Worm (Caenorhabditis elegans) whole organism, L4 larva: ENCODE results near the gene gst-8.

Experiments
- dmd-6 ChIP-seq: fragments of 200-800 bp; sonication (Bioruptor generic); IDR thresholded peaks from 2 replicates; pipeline ENCODE4 v1.3.6; 2022; ENCODE audit warnings: missing genetic modification reagents, missing genetic modification characterization, missing compliant biosample characterization
- dpl-1 ChIP-seq: fragments of 150-350 bp; optimal IDR thresholded peaks from 2 replicates; lab custom pipeline; 2014; ENCODE audit warnings: missing biosample characterization, missing genetic modification reagents, missing genetic modification characterization
- egl-27 ChIP-seq: sonication (generic microtip); optimal IDR thresholded peaks from 3 replicates; lab custom pipeline; 2017; ENCODE audit warnings: missing biosample characterization, missing genetic modification reagents, missing genetic modification characterization
- fkh-10 ChIP-seq: fragments of 150-350 bp; optimal IDR thresholded peaks from 2 replicates; lab custom pipeline; 2014; ENCODE audit warnings: missing biosample characterization, missing genetic modification reagents, missing genetic modification characterization
- fos-1 ChIP-seq: fragments of 150-350 bp; optimal IDR thresholded peaks from 2 replicates; lab custom pipeline; 2014; ENCODE audit warnings: missing biosample characterization, missing genetic modification characterization
- hmg-1.1 ChIP-seq: fragments of 200-800 bp; sonication (Bioruptor generic); IDR thresholded peaks from 2 replicates; pipeline ENCODE4 v1.3.6; 2022; ENCODE audit warnings: missing genetic modification reagents, missing genetic modification characterization, missing compliant biosample characterization
- lim-7 ChIP-seq: fragments of 200-800 bp; sonication (Bioruptor generic); IDR thresholded peaks from 2 replicates; pipeline ENCODE4 v1.3.6; 2022; ENCODE audit warnings: missing genetic modification characterization, missing compliant biosample characterization
- lir-3 ChIP-seq: sonication (generic microtip); optimal IDR thresholded peaks from 2 replicates; lab custom pipeline; 2016; ENCODE audit warnings: mild to moderate bottlenecking, missing genetic modification characterization, missing compliant biosample characterization
- lsy-2 ChIP-seq, 2 experiments: fragments of 150-350 bp in 1 of 2; sonication (generic microtip) in 1 of 2; optimal IDR thresholded peaks; 2 replicates each; lab custom pipeline; 2014 to 2017; ENCODE audit warnings: missing biosample characterization in 2 of 2, missing genetic modification characterization in 2 of 2
- nhr-11 ChIP-seq: fragments of 150-350 bp; optimal IDR thresholded peaks from 2 replicates; lab custom pipeline; 2014; ENCODE audit warnings: missing biosample characterization, missing genetic modification characterization
- nhr-237 ChIP-seq: sonication (generic microtip); optimal IDR thresholded peaks from 2 replicates; lab custom pipeline; 2017; ENCODE audit warnings: missing biosample characterization, missing genetic modification characterization
- zip-2 ChIP-seq: fragments of 150-350 bp; optimal IDR thresholded peaks from 2 replicates; lab custom pipeline; 2014; ENCODE audit warnings: missing biosample characterization, missing genetic modification characterization
- ztf-11 ChIP-seq: fragments of 150-350 bp; optimal IDR thresholded peaks from 2 replicates; lab custom pipeline; 2014; ENCODE audit warnings: missing biosample characterization, missing genetic modification characterization

ce11 chrII:4851594-4852106 lies 31.9 kb upstream of the gst-8 start, which contains the start of gene dnj-9:
- TF ChIP-seq zip-2 (tag; lab: Kevin White, UChicago) (peak; percentile 64), lsy-2 (tag; optimal IDR thresholded peaks at IDR 0.05; lab: Kevin White, UChicago) (peak; percentile 68 to 96), nhr-11 (tag; lab: Kevin White, UChicago) (peak; percentile 84), fos-1 (no peak), fkh-10 (GFP tag; lab: Kevin White, UChicago) (peak; percentile 86), dmd-6 (GFP tag; lab: Robert Waterston, UW) (peak; percentile 94), egl-27 (tag; lab: Kevin White, UChicago) (no peak), dpl-1 (GFP tag; lab: Kevin White, UChicago) (peak; percentile 100), nhr-237 (tag; lab: Kevin White, UChicago) (no peak), hmg-1.1 (GFP tag; lab: Robert Waterston, UW) (peak; percentile 92), ztf-11 (tag; lab: Kevin White, UChicago) (no peak), lir-3 (tag; lab: Kevin White, UChicago) (peak; percentile 18), lim-7 (GFP tag; lab: Robert Waterston, UW) (no peak)
